Worm (Caenorhabditis elegans) whole organism, young adult: ENCODE results near the gene T26G10.1.

Source experiments
- B0019.2 ChIP-seq: fragments of 200-800 bp; sonication (Bioruptor generic); conservative IDR thresholded peaks from 2 replicates; pipeline ENCODE4 v1.3.6; 2022; ENCODE audit warnings: missing genetic modification reagents, missing genetic modification characterization, missing compliant biosample characterization
- B0336.3 ChIP-seq: fragments of 200-800 bp; sonication (Bioruptor generic); IDR thresholded peaks from 2 replicates; pipeline ENCODE4 v1.3.6; 2022; ENCODE audit warnings: missing genetic modification characterization, missing compliant biosample characterization
- C06A6.2 ChIP-seq: fragments of 200-800 bp; sonication (Bioruptor generic); conservative IDR thresholded peaks from 2 replicates; pipeline ENCODE4 v1.3.6; 2022; ENCODE audit warnings: missing genetic modification characterization, missing compliant biosample characterization
- C17E4.6 ChIP-seq: fragments of 200-800 bp; sonication (Bioruptor generic); IDR thresholded peaks from 2 replicates; pipeline ENCODE4 v1.3.6; 2022; ENCODE audit warnings: missing genetic modification reagents, missing genetic modification characterization, missing compliant biosample characterization
- F39B2.1 ChIP-seq: fragments of 200-800 bp; sonication (Bioruptor generic); IDR thresholded peaks from 2 replicates; pipeline ENCODE4 v1.3.6; 2022; ENCODE audit warnings: missing genetic modification reagents, missing genetic modification characterization, missing compliant biosample characterization
- F55B11.4 ChIP-seq: sonication (generic microtip); optimal IDR thresholded peaks from 2 replicates; lab custom pipeline; 2016; ENCODE audit warnings: missing compliant biosample characterization, missing genetic modification characterization, borderline replicate concordance; ENCODE audit not compliant: insufficient read depth
- K11D2.4 ChIP-seq: fragments of 200-800 bp; sonication (Bioruptor generic); IDR thresholded peaks from 2 replicates; pipeline ENCODE4 v1.3.6; 2022; ENCODE audit warnings: missing genetic modification reagents, missing genetic modification characterization, missing compliant biosample characterization
- K12H6.12 ChIP-seq: fragments of 200-800 bp; sonication (Bioruptor generic); optimal IDR thresholded peaks from 2 replicates; lab custom pipeline; 2018; ENCODE audit warnings: mild to moderate bottlenecking, missing genetic modification characterization, missing compliant biosample characterization
- T26A5.8 ChIP-seq: sonication (generic microtip); optimal IDR thresholded peaks from 2 replicates; lab custom pipeline; 2016; ENCODE audit warnings: missing genetic modification characterization, missing compliant biosample characterization
- Y67H2A.10 ChIP-seq: fragments of 200-800 bp; sonication (Bioruptor generic); conservative IDR thresholded peaks from 2 replicates; pipeline ENCODE4 v1.3.6; 2022; ENCODE audit warnings: missing genetic modification reagents, missing genetic modification characterization, missing compliant biosample characterization
- ama-1 ChIP-seq, 3 experiments: fragments of 150-350 bp in 1 of 3; sonication (generic microtip) in 2 of 3; optimal IDR thresholded peaks; 2 replicates each; lab custom pipeline; 2014 to 2018; ENCODE audit warnings: missing biosample characterization in 2 of 3, missing genetic modification characterization in 2 of 3, missing genetic modification reagents in 2 of 3
- aptf-3 ChIP-seq: fragments of 200-800 bp; sonication (Bioruptor generic); IDR thresholded peaks from 2 replicates; pipeline ENCODE4 v1.3.6; 2022; ENCODE audit warnings: missing genetic modification characterization, missing compliant biosample characterization
- atf-7 ChIP-seq: sonication (generic microtip); optimal IDR thresholded peaks from 2 replicates; lab custom pipeline; 2017; ENCODE audit warnings: mild to moderate bottlenecking, missing genetic modification characterization, missing compliant biosample characterization
- athp-1 ChIP-seq: sonication (generic microtip); optimal IDR thresholded peaks from 2 replicates; lab custom pipeline; 2017; ENCODE audit warnings: mild to moderate bottlenecking, missing genetic modification characterization, missing compliant biosample characterization
- bed-2 ChIP-seq: fragments of 200-800 bp; sonication (Bioruptor generic); IDR thresholded peaks from 2 replicates; pipeline ENCODE4 v1.3.6; 2022; ENCODE audit warnings: missing genetic modification reagents, missing genetic modification characterization, missing compliant biosample characterization
- ceh-40 ChIP-seq: fragments of 200-800 bp; sonication (Bioruptor generic); IDR thresholded peaks from 2 replicates; pipeline ENCODE4 v1.3.6; 2022; ENCODE audit warnings: missing genetic modification characterization, missing compliant biosample characterization
- dox-1 ChIP-seq: fragments of 200-800 bp; sonication (Bioruptor generic); IDR thresholded peaks from 2 replicates; pipeline ENCODE4 v1.3.6; 2022; ENCODE audit warnings: missing genetic modification reagents, missing genetic modification characterization, missing compliant biosample characterization
- dpff-1 ChIP-seq: sonication (generic microtip); optimal IDR thresholded peaks from 2 replicates; lab custom pipeline; 2017; ENCODE audit warnings: mild to moderate bottlenecking, missing genetic modification characterization, missing compliant biosample characterization
- efl-1 ChIP-seq: fragments of 150-350 bp; optimal IDR thresholded peaks from 2 replicates; lab custom pipeline; 2014; ENCODE audit warnings: missing biosample characterization, missing genetic modification reagents, missing genetic modification characterization
- egl-44 ChIP-seq: fragments of 200-800 bp; sonication (Bioruptor generic); IDR thresholded peaks from 2 replicates; pipeline ENCODE4 v1.3.6; 2022; ENCODE audit warnings: missing genetic modification reagents, missing genetic modification characterization, missing compliant biosample characterization
- fkh-3 ChIP-seq: sonication (generic microtip); optimal IDR thresholded peaks from 2 replicates; lab custom pipeline; 2016; ENCODE audit warnings: mild to moderate bottlenecking, missing genetic modification characterization, missing compliant biosample characterization
- hlh-26 ChIP-seq: fragments of 200-800 bp; sonication (Bioruptor generic); conservative IDR thresholded peaks from 2 replicates; pipeline ENCODE4 v1.3.6; 2022; ENCODE audit warnings: missing genetic modification reagents, missing genetic modification characterization, missing compliant biosample characterization
- hmg-20 ChIP-seq: fragments of 200-800 bp; sonication (Bioruptor generic); IDR thresholded peaks from 2 replicates; pipeline ENCODE4 v1.3.6; 2022; ENCODE audit warnings: missing genetic modification reagents, missing genetic modification characterization, missing compliant biosample characterization
- hrde-1 ChIP-seq: sonication (generic microtip); optimal IDR thresholded peaks from 2 replicates; lab custom pipeline; 2016; ENCODE audit warnings: missing genetic modification characterization, mild to moderate bottlenecking, missing compliant biosample characterization, moderate library complexity, missing genotype, missing genetic modification reagents, borderline replicate concordance
- lag-1 ChIP-seq: fragments of 200-800 bp; sonication (Bioruptor generic); IDR thresholded peaks from 2 replicates; pipeline ENCODE4 v1.3.6; 2022; ENCODE audit warnings: missing genetic modification reagents, missing genetic modification characterization, missing compliant biosample characterization
- lin-54 ChIP-seq: fragments of 200-800 bp; sonication (Bioruptor generic); optimal IDR thresholded peaks from 2 replicates; lab custom pipeline; 2018; ENCODE audit warnings: mild to moderate bottlenecking, missing genetic modification characterization, missing compliant biosample characterization
- lsl-1 ChIP-seq: fragments of 200-800 bp; sonication (Bioruptor generic); optimal IDR thresholded peaks from 2 replicates; lab custom pipeline; 2018; ENCODE audit warnings: mild to moderate bottlenecking, missing genetic modification characterization, moderate library complexity, missing compliant biosample characterization
- lsy-27 ChIP-seq: sonication (generic microtip); optimal IDR thresholded peaks from 2 replicates; lab custom pipeline; 2017; ENCODE audit warnings: missing genetic modification characterization, mild to moderate bottlenecking, missing compliant biosample characterization, antibody characterized with exemption, missing genotype, borderline replicate concordance; ENCODE audit not compliant: insufficient read depth
- madf-10 ChIP-seq: sonication (generic microtip); optimal IDR thresholded peaks from 2 replicates; lab custom pipeline; 2016; ENCODE audit warnings: mild to moderate bottlenecking, missing genetic modification characterization, missing compliant biosample characterization
- madf-3 ChIP-seq: fragments of 200-800 bp; sonication (Bioruptor generic); IDR thresholded peaks from 2 replicates; pipeline ENCODE4 v1.3.6; 2022; ENCODE audit warnings: missing genetic modification reagents, missing genetic modification characterization, missing compliant biosample characterization
- madf-6 ChIP-seq: fragments of 200-800 bp; sonication (Bioruptor generic); IDR thresholded peaks from 2 replicates; pipeline ENCODE4 v1.3.6; 2022; ENCODE audit warnings: missing genetic modification reagents, missing genetic modification characterization, missing compliant biosample characterization
- mel-28 ChIP-seq: sonication (generic microtip); optimal IDR thresholded peaks from 2 replicates; lab custom pipeline; 2016; ENCODE audit warnings: borderline replicate concordance, mild to moderate bottlenecking, missing genetic modification characterization, missing compliant biosample characterization
- nfya-2 ChIP-seq: fragments of 200-800 bp; sonication (Bioruptor generic); IDR thresholded peaks from 2 replicates; pipeline ENCODE4 v1.3.6; 2022; ENCODE audit warnings: missing genetic modification reagents, missing genetic modification characterization, missing compliant biosample characterization
- nhr-80 ChIP-seq: sonication (generic microtip); optimal IDR thresholded peaks from 2 replicates; lab custom pipeline; 2016; ENCODE audit warnings: missing genetic modification characterization, missing compliant biosample characterization
- pbrm-1 ChIP-seq: fragments of 200-800 bp; sonication (Bioruptor generic); IDR thresholded peaks from 2 replicates; pipeline ENCODE4 v1.3.6; 2022; ENCODE audit warnings: missing genetic modification reagents, missing genetic modification characterization, missing compliant biosample characterization
- rec-8 ChIP-seq, 2 experiments: sonication (generic microtip); optimal IDR thresholded peaks; 2 replicates each; lab custom pipeline; 2016; ENCODE audit warnings: mild to moderate bottlenecking in 2 of 2, missing genetic modification characterization in 2 of 2, missing genetic modification reagents in 2 of 2, missing genotype in 2 of 2, missing biosample characterization in 1 of 2, missing compliant biosample characterization in 1 of 2, moderate library complexity in 1 of 2
- rpc-1 ChIP-seq, 2 experiments: fragments of 150-350 bp in 1 of 2; sonication (generic microtip) in 1 of 2; optimal IDR thresholded peaks; 2 replicates each; lab custom pipeline; 2014 to 2018; ENCODE audit warnings: missing biosample characterization in 1 of 2, missing genetic modification characterization in 1 of 2, missing genetic modification reagents in 1 of 2, missing genotype in 1 of 2
- snpc-4 ChIP-seq, 5 experiments: fragments of 150-350 bp in 1 of 5; sonication (generic microtip) in 4 of 5; optimal IDR thresholded peaks; 2 replicates each; lab custom pipeline; 2014 to 2018; ENCODE audit warnings: missing genetic modification characterization in 5 of 5, missing biosample characterization in 3 of 5, antibody characterized with exemption in 2 of 5, mild to moderate bottlenecking in 2 of 5, missing compliant biosample characterization in 2 of 5, missing genotype in 2 of 5, moderate library complexity in 2 of 5, missing genetic modification reagents in 1 of 5
- zim-3 ChIP-seq: sonication (generic microtip); optimal IDR thresholded peaks from 2 replicates; lab custom pipeline; 2017; ENCODE audit warnings: mild to moderate bottlenecking, missing genetic modification characterization, moderate library complexity, missing compliant biosample characterization
- ztf-26 ChIP-seq: sonication (generic microtip); optimal IDR thresholded peaks from 2 replicates; lab custom pipeline; 2017; ENCODE audit warnings: missing genetic modification characterization, missing compliant biosample characterization
- ztf-3 ChIP-seq: fragments of 200-800 bp; sonication (Bioruptor generic); optimal IDR thresholded peaks from 2 replicates; lab custom pipeline; 2018; ENCODE audit warnings: mild to moderate bottlenecking, missing genetic modification characterization, missing compliant biosample characterization

T26G10.1 gene

ce11 chrIII:9373779-9374178 lies 32.7 kb downstream of the T26G10.1 start:
- no peak for TF ChIP-seq hlh-26 (GFP tag; lab: Robert Waterston, UW)
- TF ChIP-seq T26A5.8, result no peak
- TF ChIP-seq F55B11.4 (tag; lab: Kevin White, UChicago), result no peak
- no peak for TF ChIP-seq nhr-80 (tag; lab: Kevin White, UChicago)
- TF ChIP-seq nfya-2 (GFP tag; lab: Robert Waterston, UW), result no peak
- TF ChIP-seq egl-44 (GFP tag; lab: Robert Waterston, UW), result no peak
- TF ChIP-seq ztf-3 (GFP tag; lab: Kevin White, UChicago), result no peak
- TF ChIP-seq atf-7 (tag; lab: Kevin White, UChicago), result no peak
- no peak for TF ChIP-seq rec-8 (tag; optimal IDR thresholded peaks at IDR 0.05; lab: Kevin White, UChicago)
- no peak for TF ChIP-seq fkh-3 (tag; lab: Kevin White, UChicago)
- TF ChIP-seq bed-2, result no peak
- no peak for TF ChIP-seq madf-10
- TF ChIP-seq lag-1, result no peak
- no peak for TF ChIP-seq zim-3 (tag; lab: Kevin White, UChicago)
- no peak for TF ChIP-seq Y67H2A.10

ce11 chrIII:9366971-9367370 lies 39.5 kb downstream of the T26G10.1 start, which contains the start of gene crn-6:
Gene crn-6 (plus strand): TSS chrIII:9367271.
- TF ChIP-seq K12H6.12 (tag; lab: Kevin White, UChicago), result no peak
- TF ChIP-seq hmg-20 (GFP tag; lab: Robert Waterston, UW), result no peak
- TF ChIP-seq fkh-3 (tag; lab: Kevin White, UChicago), result no peak
- no peak for TF ChIP-seq lag-1
- TF ChIP-seq snpc-4 (GFP tag; optimal IDR thresholded peaks at IDR 0.05; lab: Kevin White, UChicago), result no peak
- no peak for TF ChIP-seq snpc-4 (tag; optimal IDR thresholded peaks at IDR 0.05; lab: Kevin White, UChicago)
- TF ChIP-seq egl-44 (GFP tag; lab: Robert Waterston, UW), result no peak
- TF ChIP-seq dox-1 (GFP tag; lab: Robert Waterston, UW), result no peak
- TF ChIP-seq hrde-1, result no peak
- TF ChIP-seq pbrm-1 (GFP tag; lab: Robert Waterston, UW), result no peak
- TF ChIP-seq aptf-3 (GFP tag; lab: Robert Waterston, UW), result no peak
- no peak for TF ChIP-seq B0336.3 (GFP tag; lab: Robert Waterston, UW)
- no peak for TF ChIP-seq madf-10
- no peak for TF ChIP-seq Y67H2A.10
- no peak for TF ChIP-seq F39B2.1 (GFP tag; lab: Robert Waterston, UW)
- no peak for TF ChIP-seq madf-6 (GFP tag; lab: Robert Waterston, UW)

ce11 chrIII:9366376-9366775 lies 40.1 kb downstream of the T26G10.1 start:
- TF ChIP-seq C06A6.2 (GFP tag; lab: Robert Waterston, UW), result no peak
- no peak for TF ChIP-seq ztf-26 (tag; lab: Kevin White, UChicago)
- TF ChIP-seq dpff-1 (tag; lab: Kevin White, UChicago), result no peak
- TF ChIP-seq K11D2.4 (GFP tag; lab: Robert Waterston, UW), result no peak
- no peak for TF ChIP-seq B0019.2
- TF ChIP-seq egl-44 (GFP tag; lab: Robert Waterston, UW), result no peak
- no peak for TF ChIP-seq lin-54 (GFP tag; lab: Kevin White, UChicago)
- TF ChIP-seq hrde-1, result no peak
- TF ChIP-seq madf-6 (GFP tag; lab: Robert Waterston, UW), result no peak
- TF ChIP-seq lsy-27 (tag; lab: Kevin White, UChicago), result no peak
- no peak for TF ChIP-seq athp-1 (tag; lab: Kevin White, UChicago)

ce11 chrIII:9361228-9361627 lies 45.2 kb downstream of the T26G10.1 start, which contains the start of gene flp-25:
Gene flp-25 (plus strand): TSS chrIII:9361528.
- TF ChIP-seq efl-1 (GFP tag; lab: Kevin White, UChicago) (no peak), nfya-2 (GFP tag; lab: Robert Waterston, UW) (no peak), rpc-1 (optimal IDR thresholded peaks at IDR 0.05; lab: Kevin White, UChicago) (no peak), rpc-1 (tag; optimal IDR thresholded peaks at IDR 0.05; lab: Kevin White, UChicago) (no peak), ceh-40 (GFP tag; lab: Robert Waterston, UW) (no peak), C17E4.6 (GFP tag; lab: Robert Waterston, UW) (no peak), lag-1 (no peak), madf-3 (GFP tag; lab: Robert Waterston, UW) (no peak), mel-28 (tag; lab: Kevin White, UChicago) (no peak), ama-1 (optimal IDR thresholded peaks at IDR 0.05; lab: Kevin White, UChicago) (no peak), ama-1 (GFP tag; optimal IDR thresholded peaks at IDR 0.05; lab: Kevin White, UChicago) (no peak), lsl-1 (no peak), egl-44 (GFP tag; lab: Robert Waterston, UW) (no peak), F55B11.4 (tag; lab: Kevin White, UChicago) (no peak)
